Fruit fly (Drosophila melanogaster) whole organism, larva: ENCODE measurements around the gene Sox21b.

ENCODE experiments used
- noc ChIP-seq: fragments of 200-800 bp; sonication (Bioruptor generic); optimal IDR thresholded peaks from 3 replicates; lab custom pipeline; 2019; ENCODE audit warnings: missing biosample characterization, mild to moderate bottlenecking, missing genetic modification characterization, moderate library complexity

Gene Sox21b

dm6 chr3L:14097941-14098545 is 33.1 kb downstream of the Sox21b start, which contains the start of gene Fbp1:
Fbp1 (minus strand) TSS chr3L:14098053.
- TF ChIP-seq noc = no peak

- TF ChIP-seq noc = no peak
These were observed 41.6 kb downstream of the Sox21b start for dm6 chr3L:14089516-14089915.

DNA sequence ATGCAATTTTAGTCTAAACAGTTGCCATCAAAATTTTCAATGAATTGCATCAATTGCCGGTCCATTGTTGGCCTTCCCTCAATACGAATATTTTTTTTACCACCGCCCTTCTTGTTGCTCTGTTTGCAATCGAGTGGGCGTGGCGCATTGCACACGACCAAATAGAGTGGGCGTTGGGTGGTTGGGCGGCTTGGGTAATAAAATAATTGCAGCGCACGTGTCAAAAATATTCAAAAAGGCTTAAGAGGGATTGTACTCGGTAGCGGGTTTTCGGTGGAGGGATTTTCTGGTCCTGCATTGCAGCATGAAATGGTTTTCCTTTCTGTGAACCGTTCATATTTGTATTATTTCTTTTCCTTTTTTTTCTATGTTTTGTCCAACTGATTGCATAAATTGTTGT is 42.1 kb downstream of the Sox21b start:
- TF ChIP-seq noc = no peak

DNA sequence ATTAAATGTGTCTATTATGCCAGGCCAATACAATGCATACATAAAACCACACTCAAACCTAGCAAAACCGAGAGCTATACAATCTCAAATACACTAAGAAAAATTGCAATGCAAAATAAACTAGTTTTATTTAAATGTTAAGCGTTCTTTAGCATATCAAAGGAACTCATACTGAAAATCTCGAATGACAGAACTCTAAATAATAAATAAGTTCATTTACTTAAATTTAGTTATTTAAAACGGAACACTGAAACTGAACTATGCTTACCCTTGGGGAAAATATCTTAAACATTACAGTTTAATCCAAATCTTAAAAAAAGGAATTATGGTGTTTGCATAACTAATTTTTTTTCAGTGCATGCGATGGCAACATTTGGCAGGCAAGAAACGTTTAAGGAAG is 44.9 kb downstream of the Sox21b start:
- no peak for TF ChIP-seq noc

DNA sequence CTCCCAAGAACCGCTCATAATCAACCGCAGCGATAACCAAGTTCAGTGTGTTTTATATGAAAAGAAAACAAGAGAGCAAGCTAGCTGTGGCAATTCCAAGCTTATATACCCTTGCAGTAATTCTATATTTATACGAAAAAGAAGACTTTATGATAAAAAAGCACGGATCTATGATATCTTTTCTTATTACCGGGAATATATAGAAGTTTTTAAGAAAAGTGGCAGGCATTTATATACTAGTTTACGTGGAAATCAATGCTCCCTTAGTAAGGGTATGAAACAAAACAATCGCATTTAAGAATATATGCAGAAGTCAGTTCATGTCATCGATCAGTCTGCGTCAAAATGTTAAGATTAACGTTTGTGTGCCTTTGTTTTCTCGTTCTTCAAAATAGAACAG is 47.8 kb downstream of the Sox21b start, which contains the start of gene CG8100:
Gene CG8100 (plus strand): TSS at position 333 of the 400 bp plus-strand sequence.
- TF ChIP-seq noc = no peak

DNA sequence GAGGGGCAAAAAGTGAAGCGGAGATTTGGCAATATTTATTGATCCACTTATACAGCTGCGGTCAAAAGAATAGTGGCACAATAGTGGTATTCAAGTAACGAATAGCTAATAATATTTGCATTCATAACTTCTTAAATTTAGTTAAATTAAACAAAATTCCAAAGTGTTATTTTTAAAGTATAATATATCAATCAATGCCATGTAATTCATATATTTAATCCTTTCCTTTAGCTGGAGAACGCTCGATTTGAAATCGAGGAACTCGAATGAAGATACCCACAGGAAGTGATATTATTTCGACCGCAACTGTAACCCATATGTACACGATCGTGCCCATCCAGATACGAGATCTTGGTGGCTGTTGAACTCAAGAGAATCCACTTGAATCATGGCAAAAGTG is 51.9 kb downstream of the Sox21b start:
- TF ChIP-seq noc = no peak

- TF ChIP-seq noc = no peak
These were observed 52.9 kb downstream of the Sox21b start for dm6 chr3L:14078227-14078626.

- TF ChIP-seq noc = no peak
These were observed 54.6 kb downstream of the Sox21b start for dm6 chr3L:14076559-14076958.

DNA sequence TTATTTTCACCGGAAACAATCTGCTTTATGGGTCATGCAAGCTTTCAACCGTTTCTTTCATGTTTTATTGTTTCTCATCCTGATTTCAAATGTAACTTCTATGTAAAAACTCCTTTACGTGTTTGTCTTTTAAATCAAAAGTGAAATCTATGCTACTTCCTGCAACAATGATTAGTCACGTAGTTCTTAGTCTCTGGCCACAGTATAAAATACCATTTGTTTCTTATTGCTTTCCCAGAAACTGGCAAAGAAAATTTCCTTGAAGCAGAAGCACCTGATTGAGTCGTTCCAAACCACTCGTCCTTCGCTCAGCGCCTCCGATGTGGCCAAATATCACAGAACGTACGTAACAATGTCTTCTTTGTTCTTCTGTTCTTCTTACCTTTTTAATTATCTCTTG is 55.7 kb downstream of the Sox21b start, which contains the start of gene btl:
Gene btl (plus strand): TSS at position 301 of the 400 bp plus-strand sequence.
- TF ChIP-seq noc = no peak

dm6 chr3L:14071621-14072020 is 59.5 kb downstream of the Sox21b start, which contains the start of gene Pex1:
Pex1 (plus strand) TSS chr3L:14071892.
- TF ChIP-seq noc = no peak

DNA sequence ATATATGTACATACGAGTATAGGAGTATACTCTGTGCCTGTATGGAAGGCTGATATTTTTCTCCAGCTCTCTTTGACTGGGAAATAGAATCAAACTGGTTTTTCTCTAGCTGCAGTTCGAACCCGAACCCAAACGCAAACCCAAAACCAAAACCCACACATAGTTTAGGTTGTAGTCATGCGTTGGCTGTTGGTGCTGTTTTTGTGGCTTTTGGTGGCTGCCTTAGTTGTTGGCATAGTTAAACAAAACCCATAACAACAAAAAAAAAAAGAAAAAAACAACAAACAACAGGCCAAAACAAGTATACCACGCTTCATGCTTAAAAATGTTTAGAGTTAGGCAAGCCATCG is 67.1 kb downstream of the Sox21b start:
- TF ChIP-seq noc = no peak

DNA sequence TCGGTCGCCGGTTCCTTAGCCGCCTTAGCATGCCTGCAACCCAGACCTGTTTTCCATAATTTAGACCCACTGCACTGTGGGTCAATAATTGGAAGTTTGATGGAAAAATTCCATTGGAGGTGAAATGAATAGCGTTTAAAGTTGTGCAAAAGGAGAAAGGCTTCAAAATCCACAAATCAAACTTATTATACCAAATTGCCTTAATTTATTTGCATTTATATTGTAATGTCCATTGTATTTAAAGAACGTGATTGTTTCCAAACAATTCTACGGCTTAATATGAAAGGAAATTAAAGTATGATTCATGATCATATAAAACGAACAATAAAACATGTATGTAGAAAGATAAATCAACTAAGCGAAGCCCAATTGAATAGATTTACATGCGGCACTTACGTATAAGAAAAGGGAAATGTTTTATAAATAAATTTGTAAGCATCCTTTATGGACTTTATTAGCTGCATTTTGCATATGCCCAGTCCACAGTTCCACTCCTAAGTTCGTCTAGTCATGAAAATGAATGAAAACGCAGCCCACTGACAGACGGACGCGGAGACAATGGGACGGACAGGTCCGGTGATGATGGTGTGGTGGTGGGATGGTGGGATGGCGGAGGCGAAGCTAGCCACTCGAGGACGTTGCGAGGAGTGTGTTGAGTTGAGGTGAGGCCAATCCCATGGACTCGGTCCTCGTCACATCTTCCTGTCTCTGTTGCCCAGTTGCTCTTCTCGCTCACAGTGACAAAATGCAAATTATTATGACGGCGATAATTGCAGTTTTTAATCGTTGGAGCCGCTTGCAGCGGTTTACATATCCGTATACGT is 67.7 kb downstream of the Sox21b start:
- no peak for TF ChIP-seq noc

DNA sequence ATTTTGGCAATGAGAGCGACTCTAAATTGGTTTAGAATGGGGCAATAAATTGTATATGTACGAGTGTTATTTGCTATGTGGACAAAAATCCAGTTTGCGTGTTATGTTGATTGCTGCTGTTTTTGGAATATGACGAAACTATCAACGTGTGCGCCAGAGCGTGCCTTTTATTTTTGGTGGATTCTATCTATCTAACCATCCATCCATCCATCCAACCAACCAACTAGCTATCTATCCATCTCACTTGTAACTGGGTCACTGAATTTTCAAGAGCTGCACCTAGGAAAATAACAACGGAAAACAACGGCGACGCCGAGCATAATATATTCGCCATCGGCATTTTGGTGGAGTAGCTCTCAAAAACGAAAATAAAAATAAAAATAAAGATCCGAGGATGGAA is 68.4 kb downstream of the Sox21b start:
- no peak for TF ChIP-seq noc
